Fruit fly (Drosophila melanogaster) whole organism, embryonic: ENCODE data around the gene Pgcl.

ENCODE experiments used
- Atf-2 ChIP-seq: fragments of 200-800 bp; sonication (Bioruptor generic); optimal IDR thresholded peaks from 2 replicates; lab custom pipeline; 2016; ENCODE audit warnings: missing biosample characterization, missing genetic modification characterization
- Awh ChIP-seq: fragments of 200-800 bp; sonication (Bioruptor generic); IDR thresholded peaks from 2 replicates; pipeline ENCODE4, ENCODE4 v1.3.6; 2022; ENCODE audit warnings: missing biosample characterization, missing genetic modification characterization
- B-H2 ChIP-seq: fragments of 200-800 bp; sonication (Bioruptor generic); optimal IDR thresholded peaks from 2 replicates; lab custom pipeline; 2018; ENCODE audit warnings: missing biosample characterization, mild to moderate bottlenecking, missing genetic modification characterization
- CG12744 ChIP-seq: fragments of 200-800 bp; sonication (Bioruptor generic); optimal IDR thresholded peaks from 2 replicates; lab custom pipeline; 2016; ENCODE audit warnings: missing biosample characterization, missing genetic modification characterization
- CG13296 ChIP-seq: fragments of 200-800 bp; sonication (Bioruptor generic); optimal IDR thresholded peaks from 3 replicates; lab custom pipeline; 2018; ENCODE audit warnings: missing biosample characterization, mild to moderate bottlenecking, missing genetic modification characterization
- CG13424 ChIP-seq: fragments of 200-800 bp; sonication (Bioruptor generic); optimal IDR thresholded peaks from 2 replicates; lab custom pipeline; 2019; ENCODE audit warnings: missing biosample characterization, mild to moderate bottlenecking, missing genetic modification characterization, moderate library complexity
- CG14014 ChIP-seq: fragments of 200-800 bp; sonication (Bioruptor generic); IDR thresholded peaks from 2 replicates; pipeline ENCODE4 v1.3.6; 2022; ENCODE audit warnings: missing biosample characterization, missing genetic modification characterization
- CG14050 ChIP-seq: fragments of 200-800 bp; sonication (Bioruptor generic); IDR thresholded peaks from 3 replicates; pipeline ENCODE4 v1.3.6; 2022; ENCODE audit warnings: missing biosample characterization, missing genetic modification characterization
- CG14441 ChIP-seq: fragments of 200-800 bp; sonication (Bioruptor generic); IDR thresholded peaks from 2 replicates; pipeline ENCODE4 v1.3.6; 2022; ENCODE audit warnings: missing biosample characterization, missing genetic modification characterization
- CG14965 ChIP-seq: fragments of 200-800 bp; sonication (Bioruptor generic); optimal IDR thresholded peaks from 2 replicates; lab custom pipeline; 2016; ENCODE audit warnings: missing biosample characterization, missing genetic modification characterization, borderline replicate concordance
- CG15011 ChIP-seq: fragments of 200-800 bp; sonication (Bioruptor generic); optimal IDR thresholded peaks from 3 replicates; lab custom pipeline; 2018; ENCODE audit warnings: missing biosample characterization, mild to moderate bottlenecking, missing genetic modification characterization
- CG17829 ChIP-seq: fragments of 200-800 bp; optimal IDR thresholded peaks from 2 replicates; lab custom pipeline; 2019; ENCODE audit warnings: missing biosample characterization, mild to moderate bottlenecking, missing genetic modification characterization, moderate library complexity
- CG18262 ChIP-seq: fragments of 200-800 bp; optimal IDR thresholded peaks from 3 replicates; lab custom pipeline; 2019; ENCODE audit warnings: missing biosample characterization, mild to moderate bottlenecking, missing genetic modification characterization, moderate library complexity
- CG4282 ChIP-seq: fragments of 200-800 bp; sonication (Bioruptor generic); optimal IDR thresholded peaks from 2 replicates; lab custom pipeline; 2016; ENCODE audit warnings: missing biosample characterization, missing genetic modification characterization
- CG4730 ChIP-seq: fragments of 200-800 bp; sonication (Bioruptor generic); IDR thresholded peaks from 2 replicates; pipeline ENCODE4 v1.3.6; 2022; ENCODE audit warnings: missing biosample characterization, missing genetic modification characterization
- CG6175 ChIP-seq: fragments of 200-800 bp; sonication (Bioruptor generic); IDR thresholded peaks from 3 replicates; pipeline ENCODE4 v1.3.6; 2022; ENCODE audit warnings: missing biosample characterization, missing genetic modification characterization
- CG7786 ChIP-seq: fragments of 200-800 bp; sonication (Bioruptor generic); optimal IDR thresholded peaks from 2 replicates; lab custom pipeline; 2016; ENCODE audit warnings: missing biosample characterization, missing genetic modification characterization
- CG9609 ChIP-seq: fragments of 200-800 bp; sonication (Bioruptor generic); optimal IDR thresholded peaks from 3 replicates; lab custom pipeline; 2016; ENCODE audit warnings: missing biosample characterization, missing genetic modification characterization
- D19B ChIP-seq: fragments of 200-800 bp; sonication (Bioruptor generic); optimal IDR thresholded peaks from 2 replicates; lab custom pipeline; 2017; ENCODE audit warnings: missing biosample characterization, mild to moderate bottlenecking, missing genetic modification characterization
- Deaf1 ChIP-seq: fragments of 200-800 bp; optimal IDR thresholded peaks from 3 replicates; lab custom pipeline; 2019; ENCODE audit warnings: missing biosample characterization, mild to moderate bottlenecking, missing genetic modification characterization, moderate library complexity
- E2f1 ChIP-seq: fragments of 200-800 bp; sonication (Bioruptor generic); IDR thresholded peaks from 2 replicates; pipeline ENCODE4 v1.3.6; 2022; ENCODE audit warnings: missing biosample characterization, missing genetic modification characterization
- E2f2 ChIP-seq: fragments of 200-800 bp; sonication (Bioruptor generic); IDR thresholded peaks from 2 replicates; pipeline ENCODE4 v1.3.6; 2022; ENCODE audit warnings: missing biosample characterization, missing genetic modification characterization
- Elba2 ChIP-seq: fragments of 200-800 bp; sonication (Bioruptor generic); optimal IDR thresholded peaks from 3 replicates; lab custom pipeline; 2016; ENCODE audit warnings: missing biosample characterization, missing genetic modification characterization
- Ets97D ChIP-seq: fragments of 200-800 bp; sonication (Bioruptor generic); optimal IDR thresholded peaks from 3 replicates; lab custom pipeline; 2016; ENCODE audit warnings: missing biosample characterization, missing genetic modification characterization
- Hand ChIP-seq: fragments of 200-800 bp; sonication (Bioruptor generic); optimal IDR thresholded peaks from 2 replicates; lab custom pipeline; 2017; ENCODE audit warnings: mild to moderate bottlenecking, missing biosample characterization, missing genetic modification reagents, missing genetic modification characterization
- HmgZ ChIP-seq: fragments of 200-800 bp; sonication (Bioruptor generic); optimal IDR thresholded peaks from 2 replicates; lab custom pipeline; 2018; ENCODE audit warnings: missing biosample characterization, mild to moderate bottlenecking, missing genetic modification characterization
- Kr ChIP-seq: fragments of 200-800 bp; sonication (Bioruptor generic); optimal IDR thresholded peaks from 2 replicates; lab custom pipeline; 2017; ENCODE audit warnings: missing biosample characterization, mild to moderate bottlenecking, missing genetic modification characterization
- Mrtf ChIP-seq: fragments of 200-800 bp; sonication (Bioruptor generic); IDR thresholded peaks from 3 replicates; pipeline ENCODE4 v1.3.6; 2022; ENCODE audit warnings: missing biosample characterization, missing genetic modification characterization
- Vsx1 ChIP-seq: fragments of 200-800 bp; sonication (Bioruptor generic); optimal IDR thresholded peaks from 2 replicates; lab custom pipeline; 2017; ENCODE audit warnings: missing biosample characterization, mild to moderate bottlenecking, missing genetic modification characterization, missing genetic modification reagents
- ash1 ChIP-seq: fragments of 200-800 bp; sonication (Bioruptor generic); optimal IDR thresholded peaks from 2 replicates; lab custom pipeline; 2018; ENCODE audit warnings: missing biosample characterization, mild to moderate bottlenecking, missing genetic modification characterization
- ato ChIP-seq: fragments of 200-800 bp; sonication (Bioruptor generic); IDR thresholded peaks from 2 replicates; pipeline ENCODE4 v1.3.6; 2022; ENCODE audit warnings: missing biosample characterization, missing genetic modification characterization; ENCODE audit not compliant: partially characterized antibody
- cas ChIP-seq: fragments of 200-800 bp; sonication (Bioruptor generic); IDR thresholded peaks from 2 replicates; pipeline ENCODE4 v1.3.6; 2022; ENCODE audit warnings: missing biosample characterization, missing genetic modification characterization
- chn ChIP-seq: fragments of 200-800 bp; sonication (Bioruptor generic); optimal IDR thresholded peaks from 2 replicates; lab custom pipeline; 2016; ENCODE audit warnings: missing biosample characterization, missing genetic modification characterization
- croc ChIP-seq: fragments of 200-800 bp; sonication (Bioruptor generic); conservative IDR thresholded peaks from 3 replicates; pipeline ENCODE4 v1.3.6; 2022; ENCODE audit warnings: missing biosample characterization, missing genetic modification characterization
- crp ChIP-seq, 2 experiments: fragments of 200-800 bp; sonication (Bioruptor generic); optimal IDR thresholded peaks; 2 replicates in 1 of 2; 3 replicates in 1 of 2; lab custom pipeline; 2017; ENCODE audit warnings: missing biosample characterization in 2 of 2, missing genetic modification characterization in 2 of 2, mild to moderate bottlenecking in 1 of 2, moderate library complexity in 1 of 2
- dati ChIP-seq: fragments of 200-800 bp; sonication (Bioruptor generic); IDR thresholded peaks from 2 replicates; pipeline ENCODE4 v1.3.6; 2022; ENCODE audit warnings: missing biosample characterization, missing genetic modification characterization
- disco-r ChIP-seq: fragments of 200-800 bp; sonication (Bioruptor generic); optimal IDR thresholded peaks from 2 replicates; lab custom pipeline; 2016; ENCODE audit warnings: missing biosample characterization, missing genetic modification characterization
- dysf ChIP-seq: fragments of 200-800 bp; sonication (Bioruptor generic); IDR thresholded peaks from 3 replicates; pipeline ENCODE4 v1.3.6; 2022; ENCODE audit warnings: missing biosample characterization, missing genetic modification characterization
- en ChIP-seq: fragments of 200-800 bp; sonication (Bioruptor generic); optimal IDR thresholded peaks from 2 replicates; lab custom pipeline; 2016; ENCODE audit warnings: missing biosample characterization, missing genetic modification characterization
- eve ChIP-seq, 2 experiments: fragments of >200 bp; optimal IDR thresholded peaks; 2 replicates each; lab custom pipeline; 2017; ENCODE audit warnings: missing biosample characterization in 2 of 2, missing genetic modification characterization in 2 of 2
- grn ChIP-seq: fragments of 200-800 bp; sonication (Bioruptor generic); optimal IDR thresholded peaks from 3 replicates; lab custom pipeline; 2017; ENCODE audit warnings: missing biosample characterization, missing genetic modification characterization
- jumu ChIP-seq: fragments of 200-800 bp; sonication (Bioruptor generic); optimal IDR thresholded peaks from 3 replicates; lab custom pipeline; 2016; ENCODE audit warnings: missing biosample characterization, missing genetic modification characterization
- kni ChIP-seq: fragments of 200-800 bp; sonication (Bioruptor generic); optimal IDR thresholded peaks from 3 replicates; lab custom pipeline; 2017; ENCODE audit warnings: mild to moderate bottlenecking, missing biosample characterization, missing genetic modification reagents, missing genetic modification characterization
- lab ChIP-seq: fragments of 200-800 bp; sonication (Bioruptor generic); optimal IDR thresholded peaks from 3 replicates; lab custom pipeline; 2017; ENCODE audit warnings: missing biosample characterization, missing genetic modification characterization, mild to moderate bottlenecking, moderate library complexity, missing genetic modification reagents
- sim ChIP-seq: fragments of 200-800 bp; sonication (Bioruptor generic); IDR thresholded peaks from 2 replicates; pipeline ENCODE4 v1.3.6; 2022; ENCODE audit warnings: missing biosample characterization, missing genetic modification characterization
- stwl ChIP-seq: fragments of 200-800 bp; sonication (Bioruptor generic); optimal IDR thresholded peaks from 3 replicates; lab custom pipeline; 2018; ENCODE audit warnings: missing biosample characterization, mild to moderate bottlenecking, missing genetic modification characterization, moderate library complexity
- tin ChIP-seq: fragments of 200-800 bp; sonication (Bioruptor generic); optimal IDR thresholded peaks from 3 replicates; lab custom pipeline; 2016; ENCODE audit warnings: missing biosample characterization, missing genetic modification characterization
- tio ChIP-seq: fragments of 200-800 bp; sonication (Bioruptor generic); optimal IDR thresholded peaks from 2 replicates; lab custom pipeline; 2017; ENCODE audit warnings: missing biosample characterization, missing genetic modification characterization, inconsistent platforms
- wor ChIP-seq: fragments of 200-800 bp; sonication (Bioruptor generic); IDR thresholded peaks from 2 replicates; pipeline ENCODE4 v1.3.6; 2022; ENCODE audit warnings: missing biosample characterization, missing genetic modification characterization
- z ChIP-seq: fragments of 200-800 bp; sonication (Bioruptor generic); IDR thresholded peaks from 3 replicates; pipeline ENCODE4 v1.3.6; 2022; ENCODE audit warnings: missing biosample characterization, missing genetic modification characterization

Pgcl gene

dm6 chrX:476230-477143 lies 39.2 kb upstream of the Pgcl start, which contains the start of the genes ebo and CG13373 (continued):
- TF ChIP-seq CG14965 = no peak
- TF ChIP-seq Hand (GFP tag; lab: Kevin White, UChicago) = no peak
- TF ChIP-seq Elba2 (GFP tag; lab: Kevin White, UChicago) = peak; percentile 39
- peak; percentile 19; the same call in 1 of the 3 replicates for TF ChIP-seq dysf
- no peak for TF ChIP-seq CG4282 (GFP tag; lab: Kevin White, UChicago)
- no peak for TF ChIP-seq HmgZ (tag; lab: Kevin White, UChicago)
- TF ChIP-seq jumu (GFP tag; lab: Kevin White, UChicago) = no peak
- TF ChIP-seq Vsx1 (GFP tag; lab: Kevin White, UChicago) = no peak
- 0 out of 2 replicates have a peak, but pooled peaks have one; percentile 25 for TF ChIP-seq E2f1 (GFP tag; lab: Robert Waterston, UW)
- TF ChIP-seq ato (GFP tag; lab: Robert Waterston, UW) = peak; percentile 16; the same call in 1 of the 2 replicates
- no peak for TF ChIP-seq CG15011 (GFP tag; lab: Kevin White, UChicago)
- TF ChIP-seq crp (GFP tag; optimal IDR thresholded peaks at IDR 0.05; lab: Kevin White, UChicago) = no peak
- peak; percentile 26; the same call in 1 of the 2 replicates for TF ChIP-seq CG14441
- no peak for TF ChIP-seq CG12744 (GFP tag; lab: Kevin White, UChicago)
- no peak for TF ChIP-seq z (GFP tag; lab: Robert Waterston, UW)
- no peak for TF ChIP-seq lab (GFP tag; lab: Kevin White, UChicago)
- TF ChIP-seq kni (GFP tag; lab: Kevin White, UChicago) = no peak
- TF ChIP-seq Deaf1 (tag; lab: Kevin White, UChicago) = no peak
- TF ChIP-seq cas (GFP tag; lab: Robert Waterston, UW) = no peak
- TF ChIP-seq CG13296 = peak; percentile 17
- TF ChIP-seq CG14014 (GFP tag; lab: Robert Waterston, UW) = no peak
- no peak for TF ChIP-seq CG4730 (GFP tag; lab: Robert Waterston, UW)
- TF ChIP-seq disco-r (GFP tag; lab: Kevin White, UChicago) = no peak
- TF ChIP-seq E2f2 (GFP tag; lab: Robert Waterston, UW) = peak; percentile 78
- TF ChIP-seq tio (GFP tag; lab: Kevin White, UChicago) = no peak
- TF ChIP-seq stwl (tag; lab: Kevin White, UChicago) = peak; percentile 1
- TF ChIP-seq CG13424 (tag; lab: Kevin White, UChicago) = peak; percentile 45
- no peak for TF ChIP-seq CG7786
- TF ChIP-seq CG14050 (GFP tag; lab: Robert Waterston, UW) = peak; percentile 15; the same call in 1 of the 3 replicates
- no peak for TF ChIP-seq CG9609 (GFP tag; lab: Kevin White, UChicago)
- no peak for TF ChIP-seq B-H2 (GFP tag; lab: Kevin White, UChicago)
- no peak for TF ChIP-seq Mrtf
- TF ChIP-seq CG17829 (tag; lab: Kevin White, UChicago) = peak; percentile 42
- peak; percentile 46 for TF ChIP-seq CG18262 (tag; lab: Kevin White, UChicago)
- TF ChIP-seq chn (GFP tag; lab: Kevin White, UChicago) = no peak
- TF ChIP-seq tin (GFP tag; lab: Kevin White, UChicago) = peak; percentile 5
- no peak for TF ChIP-seq dati
- TF ChIP-seq ash1 (GFP tag; lab: Kevin White, UChicago) = no peak
- no peak for TF ChIP-seq grn (GFP tag; lab: Kevin White, UChicago)
- peak; percentile 22 for TF ChIP-seq Ets97D (GFP tag; lab: Kevin White, UChicago)
- TF ChIP-seq Awh (GFP tag; lab: Robert Waterston, UW) = no peak
- no peak for TF ChIP-seq wor (GFP tag; lab: Robert Waterston, UW)
- no peak for TF ChIP-seq sim (GFP tag; lab: Robert Waterston, UW)
- TF ChIP-seq CG6175 (GFP tag; lab: Robert Waterston, UW) = no peak
- TF ChIP-seq Atf-2 (GFP tag; lab: Kevin White, UChicago) = no peak
- no peak for TF ChIP-seq D19B (GFP tag; lab: Kevin White, UChicago)
- TF ChIP-seq en (GFP tag; lab: Kevin White, UChicago) = no peak
- TF ChIP-seq Kr (GFP tag; lab: Kevin White, UChicago) = no peak
- TF ChIP-seq croc (GFP tag; lab: Robert Waterston, UW) = no peak
- no peak for TF ChIP-seq eve (GFP tag; optimal IDR thresholded peaks at IDR 0.05; lab: Kevin White, UChicago)
